Fruit fly (Drosophila melanogaster): ENCODE data around the gene CG31091.

- TF ChIP-seq insv (optimal IDR thresholded peaks at IDR 0.05): no peak
- TF ChIP-seq Sin3A (optimal IDR thresholded peaks at IDR 0.05): no peak
These were observed 29.3 kb upstream of the CG31091 start for dm6 chr3R:25870389-25870788.

Measured in Kc167 (cell line).